Fruit fly (Drosophila melanogaster): ENCODE measurements around the gene CG4669.

CG4669 gene

dm6 chr3L:5243236-5243635, 9.0 kb downstream of the CG4669 start (continued):
- TF ChIP-seq chif (GFP tag; optimal IDR thresholded peaks at IDR 0.05) (no peak), D19A (tag; optimal IDR thresholded peaks at IDR 0.05) (no peak), HLH54F (GFP tag; optimal IDR thresholded peaks at IDR 0.05) (no peak), crc (GFP tag; optimal IDR thresholded peaks at IDR 0.05) (no peak), CG18764 (GFP tag; optimal IDR thresholded peaks at IDR 0.05) (no peak), CG3847 (GFP tag; IDR thresholded peaks at IDR 0.05) (no peak), CG14860 (GFP tag; IDR thresholded peaks at IDR 0.05; ENCODE audit: partially characterized antibody) (no peak), h (optimal IDR thresholded peaks at IDR 0.05) (no peak), CG17912 (GFP tag; optimal IDR thresholded peaks at IDR 0.05) (no peak), CHES-1-like (GFP tag; optimal IDR thresholded peaks at IDR 0.05) (no peak), Camta (GFP tag; optimal IDR thresholded peaks at IDR 0.05) (no peak), CG4820 (GFP tag; optimal IDR thresholded peaks at IDR 0.05) (no peak), CG7839 (tag; optimal IDR thresholded peaks at IDR 0.05) (peak; percentile 68), mam (GFP tag; optimal IDR thresholded peaks at IDR 0.05) (no peak), Drgx (GFP tag; IDR thresholded peaks at IDR 0.05) (peak; percentile 98), Jarid2 (GFP tag; optimal IDR thresholded peaks at IDR 0.05) (no peak), scrt (GFP tag; optimal IDR thresholded peaks at IDR 0.05) (no peak), mld (GFP tag; IDR thresholded peaks at IDR 0.05; ENCODE audit: partially characterized antibody) (no peak), dpn (GFP tag; optimal IDR thresholded peaks at IDR 0.05) (peak in 1 of 2 experiments; percentile 55), CG7987 (GFP tag; optimal IDR thresholded peaks at IDR 0.05) (no peak), pnt (GFP tag; optimal IDR thresholded peaks at IDR 0.05) (no peak), danr (GFP tag; IDR thresholded peaks at IDR 0.05) (no peak), tup (GFP tag; optimal IDR thresholded peaks at IDR 0.05) (no peak), Doc2 (GFP tag; IDR thresholded peaks at IDR 0.05) (no peak), CG17568 (GFP tag; optimal IDR thresholded peaks at IDR 0.05) (no peak), CG1024 (GFP tag; IDR thresholded peaks at IDR 0.05) (peak; percentile 46; the same call in 1 of the 2 replicates), hkb (optimal IDR thresholded peaks at IDR 0.05) (no peak), hkb (GFP tag; IDR thresholded peaks at IDR 0.05) (no peak), grn (GFP tag; optimal IDR thresholded peaks at IDR 0.05) (no peak), CG1529 (GFP tag; optimal IDR thresholded peaks at IDR 0.05) (peak; percentile 34), HLH4C (GFP tag; IDR thresholded peaks at IDR 0.05; ENCODE audit: partially characterized antibody) (no peak), ewg (GFP tag; optimal IDR thresholded peaks at IDR 0.05) (peak; percentile 32), pzg (GFP tag; optimal IDR thresholded peaks at IDR 0.05) (no peak), pum (GFP tag; optimal IDR thresholded peaks at IDR 0.05) (no peak), ash1 (GFP tag; optimal IDR thresholded peaks at IDR 0.05) (no peak), CG3407 (GFP tag; optimal IDR thresholded peaks at IDR 0.05) (peak; percentile 31), YL-1 (GFP tag; optimal IDR thresholded peaks at IDR 0.05) (no peak), ems (GFP tag; optimal IDR thresholded peaks at IDR 0.05) (no peak), CG32532 (GFP tag; IDR thresholded peaks at IDR 0.05) (no peak), CG16813 (GFP tag; IDR thresholded peaks at IDR 0.05; ENCODE audit: partially characterized antibody) (no peak), CG12659 (GFP tag; optimal IDR thresholded peaks at IDR 0.05) (peak; percentile 6), Nf-YC (tag; optimal IDR thresholded peaks at IDR 0.05) (no peak), unpg (GFP tag; optimal IDR thresholded peaks at IDR 0.05) (no peak), CG12219 (GFP tag; optimal IDR thresholded peaks at IDR 0.05) (no peak), CG15269 (tag; optimal IDR thresholded peaks at IDR 0.05) (no peak), Hsf (GFP tag; optimal IDR thresholded peaks at IDR 0.05) (no peak), CG5953 (GFP tag; IDR thresholded peaks at IDR 0.05) (no peak), so (GFP tag; IDR thresholded peaks at IDR 0.05) (peak; percentile 50; the same call in 1 of the 3 replicates), crp (GFP tag; optimal IDR thresholded peaks at IDR 0.05) (no peak), nmo (GFP tag; optimal IDR thresholded peaks at IDR 0.05) (peak; percentile 71), pfk (GFP tag; optimal IDR thresholded peaks at IDR 0.05) (no peak), jigr1 (GFP tag; IDR thresholded peaks at IDR 0.05) (0 out of 3 replicates have a peak, but pooled peaks have one; percentile 40)

Data from whole organism, embryonic.